Worm (Caenorhabditis elegans) whole organism, late embryonic: ENCODE results near the gene F26F4.5.

ENCODE experiments used
- C08G9.2 ChIP-seq: sonication (generic microtip); optimal IDR thresholded peaks from 2 replicates; lab custom pipeline; 2016; ENCODE audit warnings: mild to moderate bottlenecking, missing genetic modification characterization, moderate library complexity, missing compliant biosample characterization
- C38D4.7 ChIP-seq: fragments of 200-800 bp; sonication (Bioruptor generic); optimal IDR thresholded peaks from 2 replicates; lab custom pipeline; 2018; ENCODE audit warnings: mild to moderate bottlenecking, missing genetic modification characterization, moderate library complexity, missing compliant biosample characterization
- K02D7.2 ChIP-seq: sonication (generic microtip); optimal IDR thresholded peaks from 2 replicates; lab custom pipeline; 2017; ENCODE audit warnings: mild to moderate bottlenecking, missing genetic modification characterization, missing compliant biosample characterization
- K09A11.1 ChIP-seq: sonication (generic microtip); optimal IDR thresholded peaks from 2 replicates; lab custom pipeline; 2017; ENCODE audit warnings: antibody characterized with exemption, mild to moderate bottlenecking, missing genetic modification characterization, missing compliant biosample characterization; ENCODE audit not compliant: insufficient read depth
- T23F11.4 ChIP-seq: fragments of 200-800 bp; sonication (Bioruptor generic); optimal IDR thresholded peaks from 2 replicates; lab custom pipeline; 2018; ENCODE audit warnings: mild to moderate bottlenecking, missing genetic modification characterization, missing compliant biosample characterization
- ceh-18 ChIP-seq: sonication (generic microtip); optimal IDR thresholded peaks from 2 replicates; lab custom pipeline; 2016; ENCODE audit warnings: missing genetic modification characterization, missing compliant biosample characterization
- ceh-24 ChIP-seq: sonication (generic microtip); optimal IDR thresholded peaks from 2 replicates; lab custom pipeline; 2016; ENCODE audit warnings: mild to moderate bottlenecking, missing genetic modification characterization, missing compliant biosample characterization
- ceh-31 ChIP-seq: sonication (generic microtip); optimal IDR thresholded peaks from 2 replicates; lab custom pipeline; 2016; ENCODE audit warnings: missing genetic modification characterization, missing compliant biosample characterization
- ceh-6 ChIP-seq: fragments of 200-800 bp; sonication (Bioruptor generic); optimal IDR thresholded peaks from 2 replicates; lab custom pipeline; 2018; ENCODE audit warnings: mild to moderate bottlenecking, missing genetic modification characterization, missing compliant biosample characterization
- ceh-9 ChIP-seq: sonication (generic microtip); optimal IDR thresholded peaks from 2 replicates; lab custom pipeline; 2016; ENCODE audit warnings: mild to moderate bottlenecking, missing genetic modification characterization, inconsistent platforms, missing compliant biosample characterization
- dmd-4 ChIP-seq: sonication (generic microtip); optimal IDR thresholded peaks from 2 replicates; lab custom pipeline; 2016; ENCODE audit warnings: borderline replicate concordance, missing genetic modification characterization, missing compliant biosample characterization
- elt-2 ChIP-seq: sonication (generic microtip); optimal IDR thresholded peaks from 2 replicates; lab custom pipeline; 2016; ENCODE audit warnings: missing genetic modification reagents, missing genetic modification characterization, missing compliant biosample characterization
- elt-4 ChIP-seq: sonication (generic microtip); optimal IDR thresholded peaks from 2 replicates; lab custom pipeline; 2016; ENCODE audit warnings: missing genetic modification characterization, missing compliant biosample characterization
- fax-1 ChIP-seq: sonication (generic microtip); optimal IDR thresholded peaks from 2 replicates; lab custom pipeline; 2016; ENCODE audit warnings: missing genotype, missing genetic modification characterization, missing compliant biosample characterization
- gmeb-2 ChIP-seq: sonication (generic microtip); optimal IDR thresholded peaks from 2 replicates; lab custom pipeline; 2016; ENCODE audit warnings: missing genetic modification characterization, inconsistent platforms, missing compliant biosample characterization
- hlh-8 ChIP-seq: sonication (generic microtip); optimal IDR thresholded peaks from 2 replicates; lab custom pipeline; 2016; ENCODE audit warnings: missing genotype, missing genetic modification characterization, missing compliant biosample characterization
- mec-3 ChIP-seq: sonication (generic microtip); optimal IDR thresholded peaks from 2 replicates; lab custom pipeline; 2016; ENCODE audit warnings: borderline replicate concordance, missing genetic modification characterization, missing compliant biosample characterization
- nhr-11 ChIP-seq: fragments of 150-350 bp; optimal IDR thresholded peaks from 2 replicates; lab custom pipeline; 2014; ENCODE audit warnings: missing biosample characterization, missing genetic modification characterization
- npax-4 ChIP-seq: sonication (generic microtip); optimal IDR thresholded peaks from 2 replicates; lab custom pipeline; 2016; ENCODE audit warnings: missing genetic modification characterization, missing compliant biosample characterization
- pat-9 ChIP-seq: fragments of 200-800 bp; sonication (Bioruptor generic); optimal IDR thresholded peaks from 2 replicates; lab custom pipeline; 2018; ENCODE audit warnings: mild to moderate bottlenecking, missing genetic modification characterization, moderate library complexity, missing compliant biosample characterization
- pha-2 ChIP-seq: sonication (generic microtip); optimal IDR thresholded peaks from 2 replicates; lab custom pipeline; 2017; ENCODE audit warnings: mild to moderate bottlenecking, missing genetic modification characterization, missing compliant biosample characterization
- pros-1 ChIP-seq: fragments of 150-350 bp; optimal IDR thresholded peaks from 2 replicates; lab custom pipeline; 2014; ENCODE audit warnings: missing biosample characterization, missing genetic modification reagents, missing genetic modification characterization
- ref-2 ChIP-seq: sonication (generic microtip); optimal IDR thresholded peaks from 2 replicates; lab custom pipeline; 2016; ENCODE audit warnings: missing genetic modification characterization, missing compliant biosample characterization
- rnt-1 ChIP-seq: sonication (generic microtip); optimal IDR thresholded peaks from 2 replicates; lab custom pipeline; 2016; ENCODE audit warnings: missing genetic modification characterization, missing compliant biosample characterization
- sdc-2 ChIP-seq: sonication (generic microtip); optimal IDR thresholded peaks from 2 replicates; lab custom pipeline; 2016; ENCODE audit warnings: missing genotype, missing genetic modification characterization, missing compliant biosample characterization
- sox-2 ChIP-seq: fragments of 200-800 bp; sonication (Bioruptor generic); IDR thresholded peaks from 2 replicates; pipeline ENCODE4 v1.3.6; 2022; ENCODE audit warnings: missing genetic modification reagents, missing genetic modification characterization, missing compliant biosample characterization
- tbx-7 ChIP-seq: sonication (generic microtip); optimal IDR thresholded peaks from 2 replicates; lab custom pipeline; 2016; ENCODE audit warnings: missing genotype, missing genetic modification characterization, missing compliant biosample characterization
- ttx-3 ChIP-seq: sonication (generic microtip); optimal IDR thresholded peaks from 2 replicates; lab custom pipeline; 2016; ENCODE audit warnings: missing genetic modification reagents, missing genetic modification characterization, missing compliant biosample characterization
- unc-3 ChIP-seq, 2 experiments: fragments of 200-800 bp in 1 of 2; sonication (Bioruptor generic) in 1 of 2; sonication (generic microtip) in 1 of 2; conservative IDR thresholded peaks in 1 of 2; optimal IDR thresholded peaks in 1 of 2; 2 replicates each; pipeline versions ENCODE4 v1.3.6 to Lab custom; 2016 to 2022; ENCODE audit warnings: missing compliant biosample characterization in 2 of 2, missing genetic modification characterization in 2 of 2, missing genetic modification reagents in 1 of 2
- unc-42 ChIP-seq: sonication (generic microtip); optimal IDR thresholded peaks from 2 replicates; lab custom pipeline; 2016; ENCODE audit warnings: missing genotype, missing genetic modification characterization, missing compliant biosample characterization
- unc-86 ChIP-seq: sonication (generic microtip); optimal IDR thresholded peaks from 2 replicates; lab custom pipeline; 2016; ENCODE audit warnings: missing genetic modification characterization, missing compliant biosample characterization

The F26F4.5 gene

DNA sequence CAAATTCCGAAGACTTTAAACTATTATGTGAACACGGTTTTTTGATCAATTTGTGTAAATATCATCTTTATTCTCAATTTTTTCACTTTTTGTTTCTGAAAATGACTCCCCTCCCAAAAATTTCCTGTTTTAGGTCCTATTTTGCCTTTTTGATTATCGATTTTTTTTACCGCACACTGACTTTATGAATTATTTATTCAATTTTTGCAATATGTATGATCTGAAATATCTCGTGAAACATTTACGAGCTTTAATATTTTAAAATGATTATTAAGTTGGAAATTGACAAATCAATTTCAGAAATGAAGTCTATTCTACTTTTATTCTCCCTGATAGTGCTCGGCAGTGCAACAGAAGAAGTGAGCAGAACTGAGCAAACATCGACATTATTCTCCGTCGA lies 11.6 kb downstream of the F26F4.5 start, which contains the start of gene C35D10.1:
Gene C35D10.1 (plus strand): TSS at position 301 of the 400 bp plus-strand sequence.
- no peak for TF ChIP-seq npax-4 (tag; lab: Kevin White, UChicago)
- TF ChIP-seq T23F11.4: no peak
- TF ChIP-seq ceh-18 (tag; lab: Kevin White, UChicago): no peak
- no peak for TF ChIP-seq pat-9
- no peak for TF ChIP-seq tbx-7 (tag; lab: Kevin White, UChicago)

DNA sequence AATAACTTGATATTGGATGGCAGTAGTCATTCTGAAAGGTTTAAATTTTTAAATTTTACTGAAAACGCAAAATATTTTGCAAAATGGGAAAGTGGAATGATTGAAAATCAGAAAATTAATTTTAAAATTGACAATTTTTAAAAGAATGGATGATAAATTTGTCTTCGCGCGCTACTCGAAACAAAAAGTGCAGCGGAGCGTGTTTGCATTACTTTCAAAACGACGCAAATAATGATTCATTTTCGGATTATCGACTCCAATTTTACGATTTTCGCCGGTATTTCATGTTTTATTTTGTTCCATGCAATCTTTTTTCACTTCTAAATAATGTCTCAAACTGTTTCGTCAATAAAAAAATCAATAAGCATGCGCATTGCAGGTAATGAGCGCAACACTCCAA lies 12.8 kb downstream of the F26F4.5 start, which contains the start of the genes tost-1 and arx-6:
Gene tost-1 (minus strand): TSS at position 31 of the 400 bp plus-strand sequence.
Gene arx-6 (plus strand): TSS at position 378 of the 400 bp plus-strand sequence.
- TF ChIP-seq elt-2 (tag; lab: Kevin White, UChicago) (peak; percentile 21), ceh-9 (tag; lab: Kevin White, UChicago) (no peak), unc-42 (tag; lab: Kevin White, UChicago) (peak; percentile 22)
- TF ChIP-seq, all 69 proteins: peak for 2

DNA sequence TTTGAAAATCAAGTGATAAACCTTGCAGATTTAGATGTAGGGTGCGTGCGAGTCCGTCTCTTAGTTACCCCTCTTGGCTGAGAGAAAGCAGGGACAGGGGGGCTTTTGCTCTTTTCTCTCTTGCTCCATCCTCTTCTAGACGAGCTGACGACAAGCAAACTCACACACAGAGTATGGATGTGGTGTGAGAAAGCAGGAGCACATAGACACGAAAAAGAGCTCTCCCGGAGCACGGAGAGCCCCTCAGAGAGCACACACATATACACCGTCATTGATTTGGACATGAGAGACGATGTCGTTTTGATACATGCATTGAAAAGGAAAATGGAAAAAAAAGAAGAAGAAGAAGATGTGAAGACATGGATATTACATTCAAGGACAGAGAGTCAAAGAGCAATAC lies 15.4 kb downstream of the F26F4.5 start:
- no peak for TF ChIP-seq ceh-18 (tag; lab: Kevin White, UChicago)
- TF ChIP-seq unc-86 (tag; lab: Kevin White, UChicago): no peak
- TF ChIP-seq ceh-31: peak; percentile 24

DNA sequence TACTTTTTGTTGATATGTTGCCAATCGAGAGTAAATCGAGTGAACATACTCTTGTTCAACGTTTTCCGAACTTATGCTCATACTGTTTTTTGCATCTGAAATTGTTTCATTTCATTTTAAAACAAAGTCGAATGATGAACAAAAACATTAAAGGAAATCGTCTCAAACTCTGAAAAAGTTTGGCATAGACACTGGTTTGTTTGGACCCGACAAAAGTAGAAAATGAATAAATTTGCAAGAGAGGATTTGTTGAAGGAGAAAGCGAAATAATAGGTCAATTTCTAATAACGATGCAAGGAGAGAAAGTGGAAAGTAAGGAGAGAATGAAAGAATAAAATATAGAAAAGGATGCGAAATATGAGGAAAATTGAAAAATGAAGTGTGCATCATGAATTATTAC lies 16.4 kb downstream of the F26F4.5 start, which contains the start of gene C35D10.12:
Gene C35D10.12 (minus strand): TSS at position 101 of the 400 bp plus-strand sequence.
- no peak for TF ChIP-seq elt-4
- no peak for TF ChIP-seq C38D4.7 (GFP tag; lab: Kevin White, UChicago)
- TF ChIP-seq ceh-6 (GFP tag; lab: Kevin White, UChicago): no peak
- no peak for TF ChIP-seq ref-2 (tag; lab: Kevin White, UChicago)
- no peak for TF ChIP-seq pros-1 (tag; lab: Kevin White, UChicago)
- no peak for TF ChIP-seq npax-4 (tag; lab: Kevin White, UChicago)
- no peak for TF ChIP-seq unc-3 (GFP tag; conservative IDR thresholded peaks at IDR 0.05; lab: Robert Waterston, UW)
- TF ChIP-seq unc-3 (tag; optimal IDR thresholded peaks at IDR 0.05; lab: Kevin White, UChicago): no peak
- TF ChIP-seq hlh-8 (tag; lab: Kevin White, UChicago): no peak
- no peak for TF ChIP-seq C08G9.2 (tag; lab: Kevin White, UChicago)
- no peak for TF ChIP-seq ceh-31

DNA sequence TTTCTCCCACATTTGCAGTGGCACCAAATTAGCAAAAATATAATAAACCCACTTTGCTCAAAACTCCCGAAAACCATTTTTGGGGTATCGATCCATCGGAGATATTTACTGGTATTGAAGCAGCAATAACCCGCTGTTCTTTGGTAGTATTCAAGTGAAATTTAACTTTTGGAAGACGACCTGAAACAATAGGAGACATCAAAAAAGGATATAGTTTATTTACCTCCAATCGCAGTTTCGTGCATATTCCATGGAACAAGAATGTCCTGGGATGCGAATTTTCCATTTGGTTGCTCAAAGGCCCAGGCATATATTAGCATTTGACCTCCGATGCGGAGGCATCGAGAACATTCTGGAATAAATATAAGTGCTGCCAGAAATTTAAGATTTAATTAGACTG lies 17.7 kb downstream of the F26F4.5 start:
- TF ChIP-seq hlh-8 (tag; lab: Kevin White, UChicago) (no peak), sox-2 (no peak), ttx-3 (tag; lab: Kevin White, UChicago) (no peak), ceh-24 (tag; lab: Kevin White, UChicago) (no peak), C08G9.2 (tag; lab: Kevin White, UChicago) (no peak), ref-2 (tag; lab: Kevin White, UChicago) (no peak), dmd-4 (tag; lab: Kevin White, UChicago) (no peak), tbx-7 (tag; lab: Kevin White, UChicago) (no peak), sdc-2 (tag; lab: Kevin White, UChicago) (no peak), K09A11.1 (tag; lab: Kevin White, UChicago) (no peak), K02D7.2 (tag; lab: Kevin White, UChicago) (no peak), nhr-11 (tag; lab: Kevin White, UChicago) (no peak), pros-1 (tag; lab: Kevin White, UChicago) (no peak), rnt-1 (tag; lab: Kevin White, UChicago) (no peak), unc-3 (GFP tag; conservative IDR thresholded peaks at IDR 0.05; lab: Robert Waterston, UW) (no peak), unc-3 (tag; optimal IDR thresholded peaks at IDR 0.05; lab: Kevin White, UChicago) (no peak), mec-3 (tag; lab: Kevin White, UChicago) (no peak), pha-2 (tag; lab: Kevin White, UChicago) (no peak), gmeb-2 (tag; lab: Kevin White, UChicago) (no peak), fax-1 (tag; lab: Kevin White, UChicago) (no peak), pat-9 (no peak)
